Worm (Caenorhabditis elegans) whole organism, mixed stage, embryonic: ENCODE measurements around the gene F09E5.3.
A peak's percentile ranks its signal among the peaks of the same experiment; 100 is the strongest.

ENCODE experiments used
- ceh-39 ChIP-seq: fragments of 150-350 bp; optimal IDR thresholded peaks from 2 replicates; lab custom pipeline; 2014; ENCODE audit warnings: missing biosample characterization, missing genetic modification characterization
- ceh-43 ChIP-seq: fragments of 200-800 bp; sonication (Bioruptor generic); optimal IDR thresholded peaks from 2 replicates; lab custom pipeline; 2018; ENCODE audit warnings: mild to moderate bottlenecking, missing genetic modification characterization, moderate library complexity, missing compliant biosample characterization
- ceh-83 ChIP-seq: fragments of 200-800 bp; sonication (Bioruptor generic); optimal IDR thresholded peaks from 2 replicates; lab custom pipeline; 2018; ENCODE audit warnings: mild to moderate bottlenecking, missing genetic modification characterization, missing compliant biosample characterization
- ces-1 ChIP-seq: fragments of 150-350 bp; optimal IDR thresholded peaks from 2 replicates; lab custom pipeline; 2014; ENCODE audit warnings: missing biosample characterization, missing genetic modification reagents, missing genetic modification characterization
- cnd-1 ChIP-seq: fragments of 200-800 bp; sonication (Bioruptor generic); optimal IDR thresholded peaks from 2 replicates; lab custom pipeline; 2018; ENCODE audit warnings: mild to moderate bottlenecking, missing genetic modification characterization, missing compliant biosample characterization
- drap-1 ChIP-seq: fragments of 200-800 bp; sonication (Bioruptor generic); optimal IDR thresholded peaks from 3 replicates; lab custom pipeline; 2018; ENCODE audit warnings: mild to moderate bottlenecking, missing genetic modification characterization, missing compliant biosample characterization
- elt-1 ChIP-seq: sonication (generic microtip); optimal IDR thresholded peaks from 2 replicates; lab custom pipeline; 2017; ENCODE audit warnings: missing genetic modification characterization, mild to moderate bottlenecking, missing compliant biosample characterization, antibody characterized with exemption, moderate library complexity, borderline replicate concordance; ENCODE audit not compliant: insufficient read depth
- ham-2 ChIP-seq: fragments of 200-800 bp; sonication (Bioruptor generic); optimal IDR thresholded peaks from 2 replicates; lab custom pipeline; 2018; ENCODE audit warnings: mild to moderate bottlenecking, missing genetic modification characterization, missing compliant biosample characterization
- hlh-1 ChIP-seq: fragments of 150-350 bp; optimal IDR thresholded peaks from 2 replicates; lab custom pipeline; 2014; ENCODE audit warnings: missing biosample characterization, missing genetic modification reagents, missing genetic modification characterization
- lin-13 ChIP-seq: fragments of 150-350 bp; optimal IDR thresholded peaks from 2 replicates; lab custom pipeline; 2014; ENCODE audit warnings: missing biosample characterization, missing genetic modification characterization
- lin-32 ChIP-seq: fragments of 200-800 bp; sonication (Bioruptor generic); optimal IDR thresholded peaks from 2 replicates; lab custom pipeline; 2018; ENCODE audit warnings: mild to moderate bottlenecking, missing genetic modification characterization, missing compliant biosample characterization
- lsy-2 ChIP-seq: fragments of 150-350 bp; optimal IDR thresholded peaks from 2 replicates; lab custom pipeline; 2014; ENCODE audit warnings: missing biosample characterization, missing genetic modification characterization
- mab-5 ChIP-seq: fragments of 150-350 bp; optimal IDR thresholded peaks from 2 replicates; lab custom pipeline; 2014; ENCODE audit warnings: missing biosample characterization, missing genetic modification characterization
- mep-1 ChIP-seq: fragments of 150-350 bp; optimal IDR thresholded peaks from 2 replicates; lab custom pipeline; 2017; ENCODE audit warnings: missing biosample characterization, missing genetic modification reagents, missing genetic modification characterization, inconsistent platforms
- nhr-2 ChIP-seq: fragments of 150-350 bp; optimal IDR thresholded peaks from 2 replicates; lab custom pipeline; 2014; ENCODE audit warnings: missing biosample characterization, missing genetic modification characterization
- nhr-237 ChIP-seq: fragments of 150-350 bp; optimal IDR thresholded peaks from 2 replicates; lab custom pipeline; 2014; ENCODE audit warnings: missing biosample characterization, missing genetic modification characterization
- nhr-76 ChIP-seq: sonication (generic microtip); optimal IDR thresholded peaks from 2 replicates; lab custom pipeline; 2017; ENCODE audit warnings: missing biosample characterization, missing genetic modification characterization
- pha-4 ChIP-seq: fragments of 150-350 bp; optimal IDR thresholded peaks from 2 replicates; lab custom pipeline; 2018; ENCODE audit warnings: missing biosample characterization, missing genetic modification reagents, missing genetic modification characterization
- sem-2 ChIP-seq: fragments of 200-800 bp; sonication (Bioruptor generic); optimal IDR thresholded peaks from 2 replicates; lab custom pipeline; 2018; ENCODE audit warnings: mild to moderate bottlenecking, missing genetic modification characterization, missing compliant biosample characterization
- snpc-4 ChIP-seq: fragments of 150-350 bp; optimal IDR thresholded peaks from 2 replicates; lab custom pipeline; 2014; ENCODE audit warnings: missing biosample characterization, missing genetic modification characterization
- sptf-1 ChIP-seq: sonication (generic microtip); optimal IDR thresholded peaks from 2 replicates; lab custom pipeline; 2017; ENCODE audit warnings: mild to moderate bottlenecking, missing genetic modification characterization, moderate library complexity, missing compliant biosample characterization
- unc-120 ChIP-seq: sonication (generic microtip); optimal IDR thresholded peaks from 2 replicates; lab custom pipeline; 2017; ENCODE audit warnings: missing genetic modification characterization, missing compliant biosample characterization; ENCODE audit not compliant: poor library complexity, severe bottlenecking
- unc-39 ChIP-seq: fragments of 150-350 bp; optimal IDR thresholded peaks from 2 replicates; lab custom pipeline; 2014; ENCODE audit warnings: missing biosample characterization, missing genetic modification characterization
- unc-62 ChIP-seq: fragments of 150-350 bp; optimal IDR thresholded peaks from 2 replicates; lab custom pipeline; 2014; ENCODE audit warnings: missing biosample characterization, missing genetic modification reagents, missing genetic modification characterization
- zip-8 ChIP-seq: fragments of 150-350 bp; optimal IDR thresholded peaks from 2 replicates; lab custom pipeline; 2014; ENCODE audit warnings: missing biosample characterization, missing genetic modification characterization
- ztf-11 ChIP-seq: fragments of 150-350 bp; optimal IDR thresholded peaks from 2 replicates; lab custom pipeline; 2014; ENCODE audit warnings: missing biosample characterization, missing genetic modification characterization

Gene F09E5.3

DNA sequence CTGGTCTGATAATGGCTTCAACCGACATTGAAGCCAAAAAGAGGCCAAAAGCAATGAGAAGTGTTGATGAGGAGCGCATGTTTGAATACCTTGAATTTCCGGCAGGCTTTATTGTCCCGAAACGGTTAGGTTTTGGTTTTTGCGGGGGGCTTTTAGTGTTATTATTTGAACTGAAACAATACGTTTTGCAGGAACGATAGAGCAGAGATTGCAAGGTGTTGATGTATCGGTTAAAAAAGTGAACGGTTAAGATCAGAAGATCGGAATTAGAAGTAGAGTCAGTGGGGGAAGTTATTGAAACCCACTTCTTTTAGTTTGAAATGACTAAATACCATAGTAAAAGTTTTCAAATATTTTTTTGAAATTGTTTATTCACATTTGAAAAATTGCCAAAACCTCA, 33.8 kb downstream of the F09E5.3 start, which contains the start of gene clec-141:
TSS of gene clec-141 (minus strand) at position 101 of the 400 bp plus-strand sequence.
- TF ChIP-seq mab-5 (tag; lab: Kevin White, UChicago) (no peak), sem-2 (GFP tag; lab: Kevin White, UChicago) (no peak), ham-2 (no peak), nhr-237 (tag; lab: Kevin White, UChicago) (no peak), elt-1 (tag; lab: Kevin White, UChicago) (no peak), lsy-2 (tag; lab: Kevin White, UChicago) (no peak), ztf-11 (tag; lab: Kevin White, UChicago) (no peak)
- TF ChIP-seq, all 35 proteins: peak for 0

DNA sequence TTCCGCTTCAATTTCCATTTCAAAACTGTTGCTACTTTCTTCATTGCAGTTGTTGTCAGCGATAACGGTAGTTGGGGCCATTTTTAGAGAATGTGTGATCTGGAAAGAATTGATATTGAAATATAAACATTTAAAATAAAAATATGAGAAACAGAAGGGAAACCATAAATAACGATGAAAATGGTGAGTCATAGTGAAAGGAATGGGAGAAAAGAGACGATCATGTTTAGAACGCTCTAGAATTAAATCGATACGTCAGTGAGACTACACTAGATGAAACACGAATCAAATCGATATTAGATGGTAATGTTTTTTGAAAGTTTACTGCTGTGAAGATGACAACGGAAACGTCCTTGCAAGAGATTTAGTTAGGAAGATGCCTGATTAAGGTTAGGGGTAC, 35.1 kb downstream of the F09E5.3 start, which contains the start of the genes EEED8.12 and EEED8.4:
TSS of gene EEED8.12 (minus strand) at position 101 of the 400 bp plus-strand sequence.
TSS of gene EEED8.4 (plus strand) at position 396 of the 400 bp plus-strand sequence.
- TF ChIP-seq unc-39, result no peak
- no peak for TF ChIP-seq unc-62 (GFP tag; lab: Kevin White, UChicago)
- no peak for TF ChIP-seq pha-4 (tag; lab: Kevin White, UChicago)
- no peak for TF ChIP-seq snpc-4 (tag; lab: Kevin White, UChicago)
- no peak for TF ChIP-seq nhr-237 (tag; lab: Kevin White, UChicago)

DNA sequence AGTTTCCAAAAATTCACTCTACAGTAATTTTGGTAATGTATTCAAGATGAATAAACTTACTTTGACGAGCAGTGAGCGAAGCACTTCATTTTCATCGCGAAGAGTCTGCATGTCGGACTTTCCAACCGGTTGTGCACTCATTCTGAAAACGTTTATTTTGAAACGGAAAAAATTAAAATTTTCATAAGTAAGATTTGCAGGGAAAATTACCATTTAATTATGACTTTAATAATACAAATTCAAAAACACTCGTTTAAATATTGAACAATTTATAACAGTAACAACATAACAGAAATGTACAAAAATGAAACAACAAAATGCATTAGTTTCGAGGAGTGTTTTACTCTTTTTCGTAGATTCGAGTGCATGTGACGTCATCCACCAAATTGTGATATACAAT, 38.7 kb downstream of the F09E5.3 start, which contains the start of the genes EEED8.13 and EEED8.18:
TSS of gene EEED8.13 (minus strand) at position 101 of the 400 bp plus-strand sequence.
TSS of gene EEED8.18 (minus strand) at position 144 of the 400 bp plus-strand sequence.
- TF ChIP-seq zip-8 (tag; lab: Kevin White, UChicago), result peak; percentile 32
- TF ChIP-seq ztf-11 (tag; lab: Kevin White, UChicago), result no peak

DNA sequence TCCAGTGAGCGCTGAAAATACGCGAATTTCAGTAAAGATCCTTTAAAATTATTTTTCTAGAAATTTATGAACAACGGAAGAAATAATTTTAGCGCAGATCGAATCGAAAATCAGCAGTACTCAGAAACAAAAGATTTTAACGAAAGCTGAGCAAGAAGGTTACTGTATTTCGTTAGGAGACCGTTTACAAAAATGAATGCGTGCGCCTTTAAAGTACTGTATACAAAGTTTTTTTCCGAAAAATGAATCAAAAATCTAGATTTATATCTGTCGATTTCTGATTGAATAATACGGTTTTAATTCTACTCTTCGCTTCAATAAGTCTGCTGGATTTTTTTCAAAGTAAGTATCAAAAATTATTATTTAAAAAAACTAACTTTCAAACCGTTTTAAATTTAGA, 40.2 kb downstream of the F09E5.3 start, which contains the start of the genes EEED8.14 and EEED8.3:
TSS of gene EEED8.14 (minus strand) at position 13 of the 400 bp plus-strand sequence.
TSS of gene EEED8.3 (plus strand) at position 237 of the 400 bp plus-strand sequence.
- TF ChIP-seq zip-8 (tag; lab: Kevin White, UChicago), result no peak
- no peak for TF ChIP-seq unc-62 (GFP tag; lab: Kevin White, UChicago)
- no peak for TF ChIP-seq hlh-1 (tag; lab: Kevin White, UChicago)
- TF ChIP-seq sptf-1, result no peak
- no peak for TF ChIP-seq ces-1
- TF ChIP-seq ceh-39 (tag; lab: Kevin White, UChicago), result no peak
- no peak for TF ChIP-seq ceh-83 (GFP tag; lab: Kevin White, UChicago)
- TF ChIP-seq nhr-76, result no peak
- no peak for TF ChIP-seq ham-2
- no peak for TF ChIP-seq mep-1 (tag; lab: Kevin White, UChicago)
- no peak for TF ChIP-seq lin-13 (tag; lab: Kevin White, UChicago)
- TF ChIP-seq unc-120 (tag; lab: Kevin White, UChicago), result no peak
- TF ChIP-seq ceh-43, result no peak
- TF ChIP-seq snpc-4 (tag; lab: Kevin White, UChicago), result no peak
- TF ChIP-seq drap-1 (GFP tag; lab: Kevin White, UChicago), result no peak

DNA sequence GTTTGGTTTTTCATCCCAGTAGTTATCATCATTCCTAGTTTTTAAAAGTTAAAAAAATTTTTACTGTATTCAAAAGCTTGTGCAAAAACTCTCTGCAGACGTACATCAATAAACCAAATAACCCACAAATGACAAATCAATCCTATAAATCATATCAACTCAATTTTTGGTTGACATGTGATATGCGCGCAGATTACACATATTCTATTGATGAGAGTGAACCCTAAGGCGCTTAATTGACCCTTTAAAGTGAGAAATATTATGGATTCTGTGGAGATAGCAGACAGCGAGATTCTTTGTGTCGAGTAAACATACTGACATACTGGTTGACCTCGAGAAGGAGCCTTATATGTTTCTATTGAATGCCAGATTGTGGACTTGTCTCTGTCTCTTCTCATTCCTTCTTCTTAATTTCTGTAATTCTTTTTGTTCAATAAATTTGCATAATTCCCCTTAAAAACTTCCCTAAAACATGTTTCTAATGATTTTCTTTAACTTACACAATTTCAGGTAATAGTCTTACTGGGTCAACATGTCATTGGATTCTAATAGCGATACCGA, 42.5 kb downstream of the F09E5.3 start, which contains the start of gene EEED8.2:
TSS of gene EEED8.2 (plus strand) at position 511 of the 561 bp plus-strand sequence.
- peak; percentile 14 for TF ChIP-seq nhr-2 (tag; lab: Kevin White, UChicago)
- TF ChIP-seq lsy-2 (tag; lab: Kevin White, UChicago), result no peak
- no peak for TF ChIP-seq nhr-76
- no peak for TF ChIP-seq drap-1 (GFP tag; lab: Kevin White, UChicago)
- TF ChIP-seq pha-4 (tag; lab: Kevin White, UChicago), result peak; percentile 18
- no peak for TF ChIP-seq cnd-1 (tag; lab: Kevin White, UChicago)
- peak; percentile 92 for TF ChIP-seq unc-62 (GFP tag; lab: Kevin White, UChicago)
- TF ChIP-seq mab-5 (tag; lab: Kevin White, UChicago), result peak; percentile 64

DNA sequence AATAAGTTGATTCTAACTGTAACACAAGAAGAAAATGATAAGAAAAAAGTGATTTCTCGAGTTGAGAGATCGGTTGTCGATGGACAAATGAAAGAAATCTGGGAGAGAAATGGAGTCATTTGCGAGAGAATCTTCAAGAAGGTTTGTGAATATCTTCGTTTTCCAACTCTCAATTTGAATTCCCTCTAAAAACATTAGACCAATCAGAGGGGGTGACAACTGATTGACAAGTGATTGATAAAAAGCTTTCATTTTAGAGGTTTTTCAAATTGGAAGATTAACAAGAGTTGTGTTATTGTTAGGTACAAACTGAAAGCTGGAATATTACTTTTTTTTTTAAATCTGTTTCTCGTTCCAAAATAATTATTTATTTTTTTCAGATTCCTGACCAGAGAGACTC, 44.1 kb downstream of the F09E5.3 start:
- TF ChIP-seq unc-62 (GFP tag; lab: Kevin White, UChicago) (peak; percentile 94), lin-32 (GFP tag; lab: Kevin White, UChicago) (no peak)
